Worm (Caenorhabditis elegans): ENCODE data around the gene srh-266.
A peak's percentile ranks its signal among the peaks of the same experiment; 100 is the strongest.

Gene srh-266

DNA sequence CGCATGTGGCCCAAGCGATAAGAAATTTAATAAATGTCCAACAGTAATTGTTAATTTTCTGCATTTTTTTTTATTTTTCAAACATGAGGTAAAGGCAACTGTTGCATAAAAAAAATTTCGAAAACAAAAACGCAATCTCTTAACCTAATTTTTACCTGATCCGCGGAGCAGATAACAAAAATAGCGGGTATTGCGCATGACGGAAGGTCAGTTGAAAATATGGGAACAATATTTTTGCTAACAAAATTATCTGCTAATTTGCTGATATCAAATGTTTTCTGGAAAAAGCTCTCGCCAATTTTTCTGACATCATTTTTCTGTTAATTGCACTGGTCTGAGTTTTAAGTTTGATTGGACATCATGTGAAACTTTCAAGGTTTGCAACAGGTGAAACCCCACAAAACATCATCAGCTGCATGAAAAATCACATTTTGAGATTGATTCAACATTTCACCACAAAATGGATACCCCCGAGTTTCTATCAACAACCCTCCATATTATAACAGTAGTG is at the start of gene srh-266, which contains the start of gene F31F4.11:
TSS of gene srh-266 (plus strand) at position 461 of the 511 bp plus-strand sequence.
TSS of gene F31F4.11 (minus strand) at position 101 of the 511 bp plus-strand sequence.
- no peak for TF ChIP-seq lin-15B (tag; optimal IDR thresholded peaks at IDR 0.05)
- peak; percentile 14 for TF ChIP-seq hlh-4 (tag; optimal IDR thresholded peaks at IDR 0.05)

DNA sequence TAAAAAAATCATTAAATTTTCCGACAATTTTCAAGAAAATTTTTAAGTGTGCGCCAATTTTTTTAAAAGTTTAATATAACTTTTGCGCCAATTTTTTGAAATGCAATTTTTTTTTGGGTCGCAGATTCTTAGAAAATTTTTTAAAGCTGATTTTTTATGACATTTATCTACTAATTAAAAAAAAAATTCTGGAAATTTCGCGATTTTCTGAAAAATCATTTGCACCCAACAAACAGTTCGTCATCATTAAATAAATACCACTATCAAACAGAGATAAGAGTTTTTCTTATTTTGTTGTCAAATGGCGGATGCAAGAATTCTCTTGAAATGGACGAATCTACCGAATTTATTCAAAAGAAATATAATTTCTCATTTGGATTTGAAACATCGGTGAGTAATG is 49.3 kb upstream of the srh-266 start, which contains the start of gene F48G7.13:
TSS of gene F48G7.13 (plus strand) at position 301 of the 400 bp plus-strand sequence.
- TF ChIP-seq dsc-1 (tag; optimal IDR thresholded peaks at IDR 0.05) (no peak), ztf-11 (tag; optimal IDR thresholded peaks at IDR 0.05) (no peak), fkh-8 (tag; optimal IDR thresholded peaks at IDR 0.05) (no peak), hpl-2 (GFP tag; optimal IDR thresholded peaks at IDR 0.05) (no peak), pqm-1 (tag; optimal IDR thresholded peaks at IDR 0.05) (no peak), ceh-8 (GFP tag; optimal IDR thresholded peaks at IDR 0.05) (no peak)

ce11 chrV:617917-618316 is 46.7 kb upstream of the srh-266 start:
- TF ChIP-seq pqm-1 (tag; optimal IDR thresholded peaks at IDR 0.05), result no peak
- peak; percentile 75 for TF ChIP-seq lin-14 (GFP tag; optimal IDR thresholded peaks at IDR 0.05)
- no peak for TF ChIP-seq egl-13 (tag; optimal IDR thresholded peaks at IDR 0.05)
- peak in 1 of 2 experiments; percentile 38 for TF ChIP-seq lsy-2 (tag; optimal IDR thresholded peaks at IDR 0.05)
- TF ChIP-seq ceh-82 (tag; optimal IDR thresholded peaks at IDR 0.05), result no peak
- peak; percentile 43 for TF ChIP-seq sox-4 (tag; optimal IDR thresholded peaks at IDR 0.05)
- TF ChIP-seq unc-86 (tag; optimal IDR thresholded peaks at IDR 0.05), result peak; percentile 34
- TF ChIP-seq swsn-7 (tag; optimal IDR thresholded peaks at IDR 0.05), result peak; percentile 28
- no peak for TF ChIP-seq sptf-1 (tag; optimal IDR thresholded peaks at IDR 0.05)
- TF ChIP-seq nhr-47 (tag; optimal IDR thresholded peaks at IDR 0.05), result peak; percentile 77
- TF ChIP-seq nhr-20 (tag; optimal IDR thresholded peaks at IDR 0.05), result peak; percentile 44
- TF ChIP-seq nhr-71 (tag; optimal IDR thresholded peaks at IDR 0.05), result peak; percentile 82
- TF ChIP-seq xbp-1 (tag; optimal IDR thresholded peaks at IDR 0.05), result no peak
- peak; percentile 97 for TF ChIP-seq hlh-4 (tag; optimal IDR thresholded peaks at IDR 0.05)
- no peak for TF ChIP-seq fkh-10 (GFP tag; optimal IDR thresholded peaks at IDR 0.05)
- no peak for TF ChIP-seq ztf-4 (tag; optimal IDR thresholded peaks at IDR 0.05)
- TF ChIP-seq nhr-11 (tag; optimal IDR thresholded peaks at IDR 0.05), result peak; percentile 27
- no peak for TF ChIP-seq efl-3 (GFP tag; optimal IDR thresholded peaks at IDR 0.05)
- peak; percentile 93 for TF ChIP-seq fkh-8 (tag; optimal IDR thresholded peaks at IDR 0.05)
- TF ChIP-seq nhr-90 (tag; optimal IDR thresholded peaks at IDR 0.05; ENCODE audit: poor library complexity), result no peak
- TF ChIP-seq elt-2 (tag; optimal IDR thresholded peaks at IDR 0.05), result no peak

ce11 chrV:619054-619453 is 45.5 kb upstream of the srh-266 start, which contains the start of gene F48G7.4:
Gene F48G7.4, plus strand, starts transcription at chrV:619453.
- peak in 1 of 2 experiments; percentile 11 for TF ChIP-seq mdl-1 (tag; optimal IDR thresholded peaks at IDR 0.05)
- peak; percentile 67 for TF ChIP-seq rnt-1 (tag; optimal IDR thresholded peaks at IDR 0.05)
- TF ChIP-seq skn-1 (tag; optimal IDR thresholded peaks at IDR 0.05), result peak; percentile 67
- no peak for TF ChIP-seq Y116A8C.19 (tag; optimal IDR thresholded peaks at IDR 0.05; ENCODE audit: borderline replicate concordance)
- TF ChIP-seq efl-1 (optimal IDR thresholded peaks at IDR 0.05), result peak; percentile 73 to 75
- TF ChIP-seq efl-1 (GFP tag; optimal IDR thresholded peaks at IDR 0.05 in 1 of 2), result peak in 1 of 2 experiments; percentile 47
- TF ChIP-seq dsc-1 (tag; optimal IDR thresholded peaks at IDR 0.05), result peak; percentile 60
- peak; percentile 100 for TF ChIP-seq lin-14 (GFP tag; optimal IDR thresholded peaks at IDR 0.05)
- TF ChIP-seq alr-1 (tag; optimal IDR thresholded peaks at IDR 0.05; ENCODE audit: borderline replicate concordance), result no peak
- peak; percentile 68 for TF ChIP-seq nhr-237 (tag; optimal IDR thresholded peaks at IDR 0.05)
- TF ChIP-seq fkh-10 (GFP tag; optimal IDR thresholded peaks at IDR 0.05), result peak; percentile 38
- no peak for TF ChIP-seq hpl-2 (GFP tag; optimal IDR thresholded peaks at IDR 0.05)
- TF ChIP-seq nhr-85 (tag), result peak; percentile 95
- peak; percentile 22 to 44 (median 32) for TF ChIP-seq dpl-1 (GFP tag; optimal IDR thresholded peaks at IDR 0.05)
- TF ChIP-seq swsn-7 (tag; optimal IDR thresholded peaks at IDR 0.05), result peak; percentile 78
- no peak for TF ChIP-seq C16A3.4 (tag; optimal IDR thresholded peaks at IDR 0.05)
- no peak for TF ChIP-seq zip-4 (GFP tag; optimal IDR thresholded peaks at IDR 0.05)
- TF ChIP-seq ztf-4 (tag; optimal IDR thresholded peaks at IDR 0.05), result peak; percentile 73
- TF ChIP-seq isw-1 (GFP tag; IDR thresholded peaks at IDR 0.05), result peak; percentile 33
- peak; percentile 69 to 90 (median 76) for TF ChIP-seq ceh-82 (tag; optimal IDR thresholded peaks at IDR 0.05)
- TF ChIP-seq sox-4 (tag; optimal IDR thresholded peaks at IDR 0.05), result peak; percentile 13
- peak; percentile 91 for TF ChIP-seq nhr-71 (tag; optimal IDR thresholded peaks at IDR 0.05)
- TF ChIP-seq unc-98 (GFP tag; IDR thresholded peaks at IDR 0.05), result no peak
- no peak for TF ChIP-seq C04F5.9 (tag; optimal IDR thresholded peaks at IDR 0.05)
- no peak for TF ChIP-seq unc-130 (tag; optimal IDR thresholded peaks at IDR 0.05)
- TF ChIP-seq nhr-11 (tag; optimal IDR thresholded peaks at IDR 0.05), result peak; percentile 73
- no peak for TF ChIP-seq C34B4.2 (tag; optimal IDR thresholded peaks at IDR 0.05)
- TF ChIP-seq snpc-4 (tag; optimal IDR thresholded peaks at IDR 0.05), result peak; percentile 13
- TF ChIP-seq xbp-1 (tag; optimal IDR thresholded peaks at IDR 0.05), result peak; percentile 64
- TF ChIP-seq vab-15 (tag; optimal IDR thresholded peaks at IDR 0.05), result no peak

All from whole organism, L1 larva.